Fruit fly (Drosophila melanogaster): ENCODE data around the gene Alp11.

The Alp11 gene

dm6 chrX:15594230-15594857 lies 6.8 kb downstream of the Alp11 start (continued):
- peak; percentile 60 for TF ChIP-seq CG15696 (tag; optimal IDR thresholded peaks at IDR 0.05)
- TF ChIP-seq CG6254 (GFP tag; optimal IDR thresholded peaks at IDR 0.05): no peak
- peak; percentile 79 for TF ChIP-seq slbo (GFP tag; IDR thresholded peaks at IDR 0.05)
- TF ChIP-seq CG13894 (tag; optimal IDR thresholded peaks at IDR 0.05): no peak
- TF ChIP-seq CG11504 (tag; optimal IDR thresholded peaks at IDR 0.05): peak; percentile 93
- peak; percentile 18 for TF ChIP-seq phol (tag; optimal IDR thresholded peaks at IDR 0.05)
- peak; percentile 62 for TF ChIP-seq knrl (GFP tag; IDR thresholded peaks at IDR 0.05; ENCODE audit: partially characterized antibody)
- TF ChIP-seq HmgZ (tag; optimal IDR thresholded peaks at IDR 0.05): peak; percentile 25
- TF ChIP-seq Meics (GFP tag; optimal IDR thresholded peaks at IDR 0.05): peak; percentile 27
- peak; percentile 30 for TF ChIP-seq az2 (GFP tag; optimal IDR thresholded peaks at IDR 0.05)
- no peak for TF ChIP-seq CG16779 (GFP tag; IDR thresholded peaks at IDR 0.05)
- TF ChIP-seq hb (GFP tag; IDR thresholded peaks at IDR 0.05; ENCODE audit: partially characterized antibody): 0 out of 3 replicates have a peak, but pooled peaks have one; percentile 31
- TF ChIP-seq jigr1 (GFP tag; IDR thresholded peaks at IDR 0.05): no peak
- TF ChIP-seq zen (tag; optimal IDR thresholded peaks at IDR 0.05): peak; percentile 2
- TF ChIP-seq Xrp1 (GFP tag; IDR thresholded peaks at IDR 0.05): no peak
- TF ChIP-seq Sox102F (GFP tag; optimal IDR thresholded peaks at IDR 0.05): peak; percentile 52
- TF ChIP-seq CG4617 (GFP tag; optimal IDR thresholded peaks at IDR 0.05; ENCODE audit: borderline replicate concordance): no peak
- peak; percentile 29 for TF ChIP-seq tin (GFP tag; optimal IDR thresholded peaks at IDR 0.05)
- peak; percentile 60 for TF ChIP-seq CG14441 (GFP tag; IDR thresholded peaks at IDR 0.05)
- TF ChIP-seq Opbp (GFP tag; IDR thresholded peaks at IDR 0.05; ENCODE audit: partially characterized antibody): peak; percentile 62; the same call in 1 of the 3 replicates
- no peak for TF ChIP-seq Abd-B (GFP tag; optimal IDR thresholded peaks at IDR 0.05)
- no peak for TF ChIP-seq hth (optimal IDR thresholded peaks at IDR 0.05)
- peak; percentile 71 for TF ChIP-seq Bgb (GFP tag; IDR thresholded peaks at IDR 0.05; ENCODE audit: partially characterized antibody)
- TF ChIP-seq Dbx (GFP tag; IDR thresholded peaks at IDR 0.05): peak; percentile 74
- TF ChIP-seq CG31441 (GFP tag; IDR thresholded peaks at IDR 0.05): no peak
- TF ChIP-seq CG15073 (GFP tag; optimal IDR thresholded peaks at IDR 0.05): no peak
- no peak for TF ChIP-seq Dad (GFP tag; optimal IDR thresholded peaks at IDR 0.05)
- TF ChIP-seq Dp (GFP tag; optimal IDR thresholded peaks at IDR 0.05): peak; percentile 51
- peak; percentile 5 for TF ChIP-seq CG12942 (GFP tag; optimal IDR thresholded peaks at IDR 0.05)
- TF ChIP-seq bcd (GFP tag; optimal IDR thresholded peaks at IDR 0.05): peak; percentile 7
- 0 out of 3 replicates have a peak, but pooled peaks have one; percentile 22 for TF ChIP-seq vnd (GFP tag; IDR thresholded peaks at IDR 0.05; ENCODE audit: partially characterized antibody)
- TF ChIP-seq lilli (GFP tag; optimal IDR thresholded peaks at IDR 0.05): peak; percentile 16
- TF ChIP-seq Chrac-16 (GFP tag; optimal IDR thresholded peaks at IDR 0.05): peak; percentile 43
- TF ChIP-seq unc-4 (GFP tag; IDR thresholded peaks at IDR 0.05; ENCODE audit: partially characterized antibody): 0 out of 2 replicates have a peak, but pooled peaks have one; percentile 34
- no peak for TF ChIP-seq Eip74EF (GFP tag; optimal IDR thresholded peaks at IDR 0.05)
- no peak for TF ChIP-seq fd96Cb (tag; optimal IDR thresholded peaks at IDR 0.05)
- TF ChIP-seq HHEX (GFP tag; optimal IDR thresholded peaks at IDR 0.05): no peak
- TF ChIP-seq sisA (GFP tag; IDR thresholded peaks at IDR 0.05): peak; percentile 64
- TF ChIP-seq Fer3 (tag; optimal IDR thresholded peaks at IDR 0.05): peak; percentile 2
- TF ChIP-seq CG2712 (tag; optimal IDR thresholded peaks at IDR 0.05): peak; percentile 41
- no peak for TF ChIP-seq unpg (GFP tag; optimal IDR thresholded peaks at IDR 0.05)
- peak; percentile 20 for TF ChIP-seq D19A (tag; optimal IDR thresholded peaks at IDR 0.05)
- TF ChIP-seq CG7556 (GFP tag; optimal IDR thresholded peaks at IDR 0.05): no peak
- 0 out of 3 replicates have a peak, but pooled peaks have one; percentile 37 for TF ChIP-seq otp (GFP tag; IDR thresholded peaks at IDR 0.05)
- peak; percentile 17; the same call in 1 of the 2 replicates for TF ChIP-seq Rx (GFP tag; IDR thresholded peaks at IDR 0.05)
- TF ChIP-seq sd (tag; optimal IDR thresholded peaks at IDR 0.05): peak; percentile 28
- no peak for TF ChIP-seq CG13296 (GFP tag; optimal IDR thresholded peaks at IDR 0.05)
- peak; percentile 51 for TF ChIP-seq Aef1 (GFP tag; IDR thresholded peaks at IDR 0.05)

All from whole organism, embryonic.